Worm (Caenorhabditis elegans): Measurements from ENCODE around the gene Y56A3A.16.

Gene Y56A3A.16

ce11 chrIII:11917525-11917924, 3.4 kb upstream of the Y56A3A.16 start:
- TF ChIP-seq nfya-1 (tag; optimal IDR thresholded peaks at IDR 0.05; ENCODE audit: insufficient read depth) (no peak), elt-2 (tag; optimal IDR thresholded peaks at IDR 0.05) (no peak), nhr-28 (tag; optimal IDR thresholded peaks at IDR 0.05) (no peak)

ce11 chrIII:11917090-11917489, 3.0 kb upstream of the Y56A3A.16 start:
- TF ChIP-seq sea-2 (GFP tag; optimal IDR thresholded peaks at IDR 0.05) (no peak), ama-1 (optimal IDR thresholded peaks at IDR 0.05) (no peak), zag-1 (tag; optimal IDR thresholded peaks at IDR 0.05) (no peak), eor-1 (tag; optimal IDR thresholded peaks at IDR 0.05) (no peak), daf-12 (tag; optimal IDR thresholded peaks at IDR 0.05) (no peak)

- TF ChIP-seq ceh-16 (tag; optimal IDR thresholded peaks at IDR 0.05): no peak
- TF ChIP-seq hmg-11 (tag; optimal IDR thresholded peaks at IDR 0.05): no peak
- TF ChIP-seq nhr-237 (tag; optimal IDR thresholded peaks at IDR 0.05): no peak
- no peak for TF ChIP-seq mml-1 (tag; optimal IDR thresholded peaks at IDR 0.05)
- TF ChIP-seq nfya-1 (tag; optimal IDR thresholded peaks at IDR 0.05; ENCODE audit: insufficient read depth): no peak
- TF ChIP-seq lin-39 (tag; optimal IDR thresholded peaks at IDR 0.05): no peak
- no peak for TF ChIP-seq nhr-23 (tag; optimal IDR thresholded peaks at IDR 0.05)
- TF ChIP-seq egl-27 (tag; optimal IDR thresholded peaks at IDR 0.05): no peak
- no peak for TF ChIP-seq fos-1 (tag; optimal IDR thresholded peaks at IDR 0.05)
- no peak for TF ChIP-seq aly-2 (tag; optimal IDR thresholded peaks at IDR 0.05)
- TF ChIP-seq tbx-2 (tag; optimal IDR thresholded peaks at IDR 0.05): no peak
- TF ChIP-seq ZK546.5 (tag; optimal IDR thresholded peaks at IDR 0.05): no peak
- no peak for TF ChIP-seq skn-1 (tag; optimal IDR thresholded peaks at IDR 0.05)
- TF ChIP-seq unc-39 (tag; optimal IDR thresholded peaks at IDR 0.05): no peak
- TF ChIP-seq pqm-1 (tag; optimal IDR thresholded peaks at IDR 0.05): no peak
These were observed 2.1 kb upstream of the Y56A3A.16 start for ce11 chrIII:11916260-11916659.

- TF ChIP-seq pqm-1 (tag; optimal IDR thresholded peaks at IDR 0.05): no peak
- no peak for TF ChIP-seq ceh-16 (tag; optimal IDR thresholded peaks at IDR 0.05)
- TF ChIP-seq sea-2 (GFP tag; optimal IDR thresholded peaks at IDR 0.05): no peak
- TF ChIP-seq ceh-82 (tag; optimal IDR thresholded peaks at IDR 0.05): no peak
- TF ChIP-seq ceh-28 (tag; optimal IDR thresholded peaks at IDR 0.05): no peak
- no peak for TF ChIP-seq tbx-2 (tag; optimal IDR thresholded peaks at IDR 0.05)
- TF ChIP-seq fkh-2 (tag; optimal IDR thresholded peaks at IDR 0.05): no peak
- TF ChIP-seq mdl-1 (tag; optimal IDR thresholded peaks at IDR 0.05): no peak
- TF ChIP-seq ceh-9 (tag; optimal IDR thresholded peaks at IDR 0.05): no peak
- peak; percentile 33 for TF ChIP-seq lin-15B (tag; optimal IDR thresholded peaks at IDR 0.05)
- no peak for TF ChIP-seq nhr-77 (tag; optimal IDR thresholded peaks at IDR 0.05)
- TF ChIP-seq nhr-76 (tag; optimal IDR thresholded peaks at IDR 0.05): no peak
- TF ChIP-seq pha-4 (tag; optimal IDR thresholded peaks at IDR 0.05): peak; percentile 6
- TF ChIP-seq mml-1 (tag; optimal IDR thresholded peaks at IDR 0.05): no peak
- no peak for TF ChIP-seq daf-12 (tag; optimal IDR thresholded peaks at IDR 0.05)
- no peak for TF ChIP-seq elt-1 (tag; optimal IDR thresholded peaks at IDR 0.05)
- no peak for TF ChIP-seq zag-1 (tag; optimal IDR thresholded peaks at IDR 0.05)
- no peak for TF ChIP-seq ztf-4 (tag; optimal IDR thresholded peaks at IDR 0.05)
- no peak for TF ChIP-seq ztf-11 (tag; optimal IDR thresholded peaks at IDR 0.05)
- peak; percentile 54 for TF ChIP-seq nfya-1 (tag; optimal IDR thresholded peaks at IDR 0.05; ENCODE audit: insufficient read depth)
- peak; percentile 24 for TF ChIP-seq hmg-11 (tag; optimal IDR thresholded peaks at IDR 0.05)
- no peak for TF ChIP-seq nhr-28 (tag; optimal IDR thresholded peaks at IDR 0.05)
- TF ChIP-seq eor-1 (tag; optimal IDR thresholded peaks at IDR 0.05): no peak
- TF ChIP-seq lsy-12 (tag; optimal IDR thresholded peaks at IDR 0.05): no peak
- no peak for TF ChIP-seq ZK546.5 (tag; optimal IDR thresholded peaks at IDR 0.05)
These were observed 1.5 kb upstream of the Y56A3A.16 start, which contains the start of the genes ndab-1 and npp-16 for ce11 chrIII:11915666-11916065. TSS of gene ndab-1 (minus strand) at chrIII:11915712. TSS of gene npp-16 (plus strand) at chrIII:11915928.

- TF ChIP-seq tbx-2 (tag; optimal IDR thresholded peaks at IDR 0.05): no peak
These were observed 4.3 kb downstream of the Y56A3A.16 start, which contains the start of gene faah-4 for ce11 chrIII:11909778-11910177. TSS of gene faah-4 (minus strand) at chrIII:11909878.
